Worm (Caenorhabditis elegans) whole organism, L4 larva: ENCODE results near the gene nspc-5.

ENCODE experiments used
- D1046.2 ChIP-seq: fragments of 200-800 bp; sonication (Bioruptor generic); IDR thresholded peaks from 2 replicates; pipeline ENCODE4 v1.3.6; 2022; ENCODE audit warnings: missing genetic modification characterization, missing compliant biosample characterization
- F10B5.3 ChIP-seq: sonication (generic microtip); optimal IDR thresholded peaks from 2 replicates; lab custom pipeline; 2016; ENCODE audit warnings: mild to moderate bottlenecking, missing genetic modification characterization, missing compliant biosample characterization
- F37D6.2 ChIP-seq: sonication (generic microtip); optimal IDR thresholded peaks from 2 replicates; lab custom pipeline; 2016; ENCODE audit warnings: mild to moderate bottlenecking, missing genetic modification characterization, missing compliant biosample characterization
- R02D3.7 ChIP-seq: fragments of 150-350 bp; sonication (generic microtip); optimal IDR thresholded peaks from 3 replicates; lab custom pipeline; 2014; ENCODE audit warnings: missing biosample characterization, missing genetic modification characterization
- T26A8.4 ChIP-seq: fragments of 200-800 bp; sonication (Bioruptor generic); IDR thresholded peaks from 2 replicates; pipeline ENCODE4 v1.3.6; 2022; ENCODE audit warnings: missing genetic modification characterization, missing compliant biosample characterization
- Y48G9A.11 ChIP-seq: fragments of 200-800 bp; sonication (Bioruptor generic); IDR thresholded peaks from 2 replicates; pipeline ENCODE4 v1.3.6; 2022; ENCODE audit warnings: missing genetic modification reagents, missing genetic modification characterization, missing compliant biosample characterization
- Y5F2A.4 ChIP-seq: fragments of 200-800 bp; sonication (Bioruptor generic); optimal IDR thresholded peaks from 2 replicates; lab custom pipeline; 2018; ENCODE audit warnings: mild to moderate bottlenecking, missing genetic modification characterization, missing compliant biosample characterization
- Y75B8A.6 ChIP-seq: fragments of 200-800 bp; sonication (Bioruptor generic); IDR thresholded peaks from 2 replicates; pipeline ENCODE4 v1.3.6; 2022; ENCODE audit warnings: missing genetic modification reagents, missing genetic modification characterization, missing compliant biosample characterization
- ZK337.2 ChIP-seq: fragments of 200-800 bp; sonication (Bioruptor generic); IDR thresholded peaks from 2 replicates; pipeline ENCODE4 v1.3.6; 2022; ENCODE audit warnings: missing genetic modification reagents, missing genetic modification characterization, missing compliant biosample characterization
- ceh-20 ChIP-seq: fragments of 200-800 bp; sonication (Bioruptor generic); IDR thresholded peaks from 2 replicates; pipeline ENCODE4 v1.3.6; 2022; ENCODE audit warnings: missing genetic modification reagents, missing genetic modification characterization, missing compliant biosample characterization
- ceh-62 ChIP-seq: sonication (generic microtip); optimal IDR thresholded peaks from 2 replicates; lab custom pipeline; 2017; ENCODE audit warnings: missing biosample characterization, missing genetic modification characterization
- ceh-82 ChIP-seq: sonication (generic microtip); optimal IDR thresholded peaks from 2 replicates; lab custom pipeline; 2017; ENCODE audit warnings: missing biosample characterization, missing genetic modification characterization
- cey-2 ChIP-seq: sonication (generic microtip); optimal IDR thresholded peaks from 3 replicates; lab custom pipeline; 2017; ENCODE audit warnings: missing genetic modification characterization, mild to moderate bottlenecking, missing compliant biosample characterization, antibody characterized with exemption, borderline replicate concordance; ENCODE audit not compliant: insufficient read depth
- dmd-6 ChIP-seq: fragments of 200-800 bp; sonication (Bioruptor generic); IDR thresholded peaks from 2 replicates; pipeline ENCODE4 v1.3.6; 2022; ENCODE audit warnings: missing genetic modification reagents, missing genetic modification characterization, missing compliant biosample characterization
- dmd-8 ChIP-seq: fragments of 200-800 bp; sonication (Bioruptor generic); IDR thresholded peaks from 2 replicates; pipeline ENCODE4 v1.3.6; 2022; ENCODE audit warnings: missing genetic modification characterization, missing compliant biosample characterization
- gei-8 ChIP-seq: fragments of 200-800 bp; sonication (Bioruptor generic); optimal IDR thresholded peaks from 2 replicates; lab custom pipeline; 2018; ENCODE audit warnings: mild to moderate bottlenecking, missing genetic modification characterization, missing compliant biosample characterization
- hlh-11 ChIP-seq: fragments of 200-800 bp; sonication (Bioruptor generic); optimal IDR thresholded peaks from 2 replicates; lab custom pipeline; 2018; ENCODE audit warnings: mild to moderate bottlenecking, missing genetic modification characterization, missing compliant biosample characterization
- hlh-30 ChIP-seq: sonication (generic microtip); optimal IDR thresholded peaks from 2 replicates; lab custom pipeline; 2017; ENCODE audit warnings: antibody characterized with exemption, mild to moderate bottlenecking, missing genetic modification characterization, missing compliant biosample characterization; ENCODE audit not compliant: insufficient read depth
- hmg-1.1 ChIP-seq: fragments of 200-800 bp; sonication (Bioruptor generic); IDR thresholded peaks from 2 replicates; pipeline ENCODE4 v1.3.6; 2022; ENCODE audit warnings: missing genetic modification reagents, missing genetic modification characterization, missing compliant biosample characterization
- jun-1 ChIP-seq: fragments of 150-350 bp; optimal IDR thresholded peaks from 2 replicates; lab custom pipeline; 2014; ENCODE audit warnings: missing biosample characterization, missing genetic modification reagents, missing genetic modification characterization
- lin-1 ChIP-seq: fragments of 200-800 bp; sonication (Bioruptor generic); IDR thresholded peaks from 2 replicates; pipeline ENCODE4 v1.3.6; 2022; ENCODE audit warnings: missing genetic modification reagents, missing genetic modification characterization, missing compliant biosample characterization
- lin-13 ChIP-seq: fragments of 150-350 bp; optimal IDR thresholded peaks from 2 replicates; lab custom pipeline; 2014; ENCODE audit warnings: missing biosample characterization, missing genetic modification reagents, missing genetic modification characterization
- lin-15B ChIP-seq: fragments of 150-350 bp; sonication (generic microtip); optimal IDR thresholded peaks from 3 replicates; lab custom pipeline; 2014; ENCODE audit warnings: missing biosample characterization, missing genetic modification characterization
- lin-38 ChIP-seq: fragments of 200-800 bp; sonication (Bioruptor generic); IDR thresholded peaks from 2 replicates; pipeline ENCODE4 v1.3.6; 2022; ENCODE audit warnings: missing genetic modification reagents, missing genetic modification characterization, missing compliant biosample characterization
- lin-39 ChIP-seq: fragments of 150-350 bp; optimal IDR thresholded peaks from 2 replicates; lab custom pipeline; 2014; ENCODE audit warnings: missing biosample characterization, missing genetic modification reagents, missing genetic modification characterization
- lir-3 ChIP-seq: sonication (generic microtip); optimal IDR thresholded peaks from 2 replicates; lab custom pipeline; 2016; ENCODE audit warnings: mild to moderate bottlenecking, missing genetic modification characterization, missing compliant biosample characterization
- mdt-29 ChIP-seq: fragments of 200-800 bp; sonication (Bioruptor generic); IDR thresholded peaks from 2 replicates; pipeline ENCODE4 v1.3.6; 2022; ENCODE audit warnings: missing genetic modification reagents, missing genetic modification characterization, missing compliant biosample characterization
- mep-1 ChIP-seq: fragments of 150-350 bp; sonication (generic microtip); optimal IDR thresholded peaks from 3 replicates; lab custom pipeline; 2014; ENCODE audit warnings: missing biosample characterization, missing genetic modification characterization
- mes-2 ChIP-seq: sonication (generic microtip); optimal IDR thresholded peaks from 2 replicates; lab custom pipeline; 2016; ENCODE audit warnings: missing genotype, mild to moderate bottlenecking, missing genetic modification characterization, missing compliant biosample characterization; ENCODE audit not compliant: poor library complexity, severe bottlenecking
- mxl-2 ChIP-seq: fragments of 200-800 bp; sonication (Bioruptor generic); conservative IDR thresholded peaks from 2 replicates; pipeline ENCODE4 v1.3.6; 2022; ENCODE audit warnings: missing genetic modification reagents, missing genetic modification characterization, missing compliant biosample characterization
- nhr-28 ChIP-seq: fragments of 150-350 bp; optimal IDR thresholded peaks from 2 replicates; lab custom pipeline; 2014; ENCODE audit warnings: missing biosample characterization, missing genetic modification characterization
- nhr-42 ChIP-seq: fragments of 200-800 bp; sonication (Bioruptor generic); IDR thresholded peaks from 2 replicates; pipeline ENCODE4 v1.3.6; 2022; ENCODE audit warnings: missing genetic modification characterization, missing compliant biosample characterization
- nhr-48 ChIP-seq: sonication (generic microtip); optimal IDR thresholded peaks from 2 replicates; lab custom pipeline; 2016; ENCODE audit warnings: mild to moderate bottlenecking, missing genetic modification characterization, missing compliant biosample characterization
- rbr-2 ChIP-seq: sonication (generic microtip); optimal IDR thresholded peaks from 2 replicates; lab custom pipeline; 2016; ENCODE audit warnings: missing genotype, missing genetic modification characterization, missing compliant biosample characterization
- saeg-2 ChIP-seq: fragments of 200-800 bp; sonication (Bioruptor generic); IDR thresholded peaks from 2 replicates; pipeline ENCODE4 v1.3.6; 2022; ENCODE audit warnings: missing genetic modification reagents, missing genetic modification characterization, missing compliant biosample characterization
- spr-3 ChIP-seq: fragments of 200-800 bp; sonication (Bioruptor generic); optimal IDR thresholded peaks from 2 replicates; lab custom pipeline; 2018; ENCODE audit warnings: mild to moderate bottlenecking, missing genetic modification characterization, missing compliant biosample characterization
- unc-130 ChIP-seq: sonication (generic microtip); optimal IDR thresholded peaks from 2 replicates; lab custom pipeline; 2016; ENCODE audit warnings: missing genetic modification reagents, missing genetic modification characterization, missing compliant biosample characterization
- unc-39 ChIP-seq: sonication (generic microtip); optimal IDR thresholded peaks from 2 replicates; lab custom pipeline; 2017; ENCODE audit warnings: missing biosample characterization, missing genetic modification characterization
- unc-62 ChIP-seq, 3 experiments: fragments of 150-350 bp in 1 of 3; sonication (generic microtip); optimal IDR thresholded peaks in 2 of 3; peaks in 1 of 3; 1 replicate in 1 of 3; 2 replicates in 2 of 3; lab custom pipeline; 2014 to 2017; ENCODE audit warnings: missing biosample characterization in 3 of 3, missing genetic modification characterization in 3 of 3, missing genetic modification reagents in 3 of 3, missing genotype in 1 of 3
- vab-7 ChIP-seq: fragments of 200-800 bp; sonication (Bioruptor generic); IDR thresholded peaks from 2 replicates; pipeline ENCODE4 v1.3.6; 2022; ENCODE audit warnings: missing genetic modification reagents, missing genetic modification characterization, missing compliant biosample characterization
- ztf-11 ChIP-seq: fragments of 150-350 bp; optimal IDR thresholded peaks from 2 replicates; lab custom pipeline; 2014; ENCODE audit warnings: missing biosample characterization, missing genetic modification characterization

nspc-5 gene

ce11 chrX:8551687-8552327 is 13.3 kb downstream of the nspc-5 start, which contains the start of gene dhhc-14 (continued):
- TF ChIP-seq dmd-6 (no peak), mes-2 (peak; percentile 58), rbr-2 (tag; lab: Kevin White, UChicago) (peak; percentile 57), Y48G9A.11 (no peak), spr-3 (GFP tag; lab: Kevin White, UChicago) (no peak), hmg-1.1 (peak; percentile 63), gei-8 (no peak), unc-130 (no peak), D1046.2 (GFP tag; lab: Robert Waterston, UW) (no peak), F10B5.3 (tag; lab: Kevin White, UChicago) (no peak), dmd-8 (GFP tag; lab: Robert Waterston, UW) (no peak), ZK337.2 (no peak), mdt-29 (no peak), vab-7 (GFP tag; lab: Robert Waterston, UW) (no peak), lin-38 (GFP tag; lab: Robert Waterston, UW) (peak; percentile 89), lin-15B (tag; lab: Kevin White, UChicago) (no peak), Y75B8A.6 (GFP tag; lab: Robert Waterston, UW) (no peak), T26A8.4 (GFP tag; lab: Robert Waterston, UW) (no peak), hlh-11 (tag; lab: Kevin White, UChicago) (peak; percentile 37), lin-1 (no peak), ztf-11 (no peak), nhr-42 (no peak), ceh-62 (no peak), jun-1 (tag; lab: Kevin White, UChicago) (no peak), R02D3.7 (no peak), cey-2 (no peak), mep-1 (tag; lab: Kevin White, UChicago) (peak; percentile 62), saeg-2 (GFP tag; lab: Robert Waterston, UW) (no peak), mxl-2 (GFP tag; lab: Robert Waterston, UW) (no peak), ceh-20 (GFP tag; lab: Robert Waterston, UW) (0 out of 2 replicates have a peak, but pooled peaks have one; percentile 28), lin-39 (tag; lab: Kevin White, UChicago) (no peak), nhr-48 (tag; lab: Kevin White, UChicago) (no peak), nhr-28 (tag; lab: Kevin White, UChicago) (peak; percentile 18), unc-39 (no peak), lin-13 (GFP tag; lab: Kevin White, UChicago) (no peak), hlh-30 (tag; lab: Kevin White, UChicago) (peak; percentile 58), ceh-82 (no peak), lir-3 (tag; lab: Kevin White, UChicago) (no peak), Y5F2A.4 (GFP tag; lab: Kevin White, UChicago) (no peak)

ce11 chrX:8554029-8554428 is 15.5 kb downstream of the nspc-5 start:
- TF ChIP-seq unc-62 (GFP tag; optimal IDR thresholded peaks at IDR 0.05 in 1 of 2; lab: Kevin White, UChicago): peak in 1 of 2 experiments; percentile 87
- no peak for TF ChIP-seq unc-62 (tag; optimal IDR thresholded peaks at IDR 0.05; lab: Kevin White, UChicago)
- no peak for TF ChIP-seq F37D6.2
